Worm (Caenorhabditis elegans) whole organism, mixed stage, embryonic: ENCODE data around the gene F34D10.8.

Experiments
- M03D4.4 ChIP-seq: sonication (generic microtip); optimal IDR thresholded peaks from 2 replicates; lab custom pipeline; 2017; ENCODE audit warnings: mild to moderate bottlenecking, missing genetic modification characterization, missing compliant biosample characterization
- bed-3 ChIP-seq: fragments of 200-800 bp; sonication (Bioruptor generic); optimal IDR thresholded peaks from 3 replicates; lab custom pipeline; 2018; ENCODE audit warnings: mild to moderate bottlenecking, missing genetic modification characterization, moderate library complexity, missing compliant biosample characterization
- blmp-1 ChIP-seq: fragments of 150-350 bp; optimal IDR thresholded peaks from 2 replicates; lab custom pipeline; 2014; ENCODE audit warnings: missing biosample characterization, missing genetic modification characterization
- ceh-43 ChIP-seq: fragments of 200-800 bp; sonication (Bioruptor generic); optimal IDR thresholded peaks from 2 replicates; lab custom pipeline; 2018; ENCODE audit warnings: mild to moderate bottlenecking, missing genetic modification characterization, moderate library complexity, missing compliant biosample characterization
- ceh-83 ChIP-seq: fragments of 200-800 bp; sonication (Bioruptor generic); optimal IDR thresholded peaks from 2 replicates; lab custom pipeline; 2018; ENCODE audit warnings: mild to moderate bottlenecking, missing genetic modification characterization, missing compliant biosample characterization
- ces-1 ChIP-seq: fragments of 150-350 bp; optimal IDR thresholded peaks from 2 replicates; lab custom pipeline; 2014; ENCODE audit warnings: missing biosample characterization, missing genetic modification reagents, missing genetic modification characterization
- cnd-1 ChIP-seq: fragments of 200-800 bp; sonication (Bioruptor generic); optimal IDR thresholded peaks from 2 replicates; lab custom pipeline; 2018; ENCODE audit warnings: mild to moderate bottlenecking, missing genetic modification characterization, missing compliant biosample characterization
- elt-1 ChIP-seq: sonication (generic microtip); optimal IDR thresholded peaks from 2 replicates; lab custom pipeline; 2017; ENCODE audit warnings: missing genetic modification characterization, mild to moderate bottlenecking, missing compliant biosample characterization, antibody characterized with exemption, moderate library complexity, borderline replicate concordance; ENCODE audit not compliant: insufficient read depth
- hlh-1 ChIP-seq: fragments of 150-350 bp; optimal IDR thresholded peaks from 2 replicates; lab custom pipeline; 2014; ENCODE audit warnings: missing biosample characterization, missing genetic modification reagents, missing genetic modification characterization
- lin-13 ChIP-seq: fragments of 150-350 bp; optimal IDR thresholded peaks from 2 replicates; lab custom pipeline; 2014; ENCODE audit warnings: missing biosample characterization, missing genetic modification characterization
- lin-32 ChIP-seq: fragments of 200-800 bp; sonication (Bioruptor generic); optimal IDR thresholded peaks from 2 replicates; lab custom pipeline; 2018; ENCODE audit warnings: mild to moderate bottlenecking, missing genetic modification characterization, missing compliant biosample characterization
- lsy-2 ChIP-seq: fragments of 150-350 bp; optimal IDR thresholded peaks from 2 replicates; lab custom pipeline; 2014; ENCODE audit warnings: missing biosample characterization, missing genetic modification characterization
- mab-5 ChIP-seq: fragments of 150-350 bp; optimal IDR thresholded peaks from 2 replicates; lab custom pipeline; 2014; ENCODE audit warnings: missing biosample characterization, missing genetic modification characterization
- mep-1 ChIP-seq: fragments of 150-350 bp; optimal IDR thresholded peaks from 2 replicates; lab custom pipeline; 2017; ENCODE audit warnings: missing biosample characterization, missing genetic modification reagents, missing genetic modification characterization, inconsistent platforms
- mls-2 ChIP-seq: sonication (generic microtip); optimal IDR thresholded peaks from 2 replicates; lab custom pipeline; 2016; ENCODE audit warnings: mild to moderate bottlenecking, missing genetic modification characterization, moderate library complexity, missing compliant biosample characterization
- nhr-12 ChIP-seq: fragments of 150-350 bp; optimal IDR thresholded peaks from 2 replicates; lab custom pipeline; 2014; ENCODE audit warnings: missing biosample characterization, missing genetic modification characterization
- nhr-2 ChIP-seq: fragments of 150-350 bp; optimal IDR thresholded peaks from 2 replicates; lab custom pipeline; 2014; ENCODE audit warnings: missing biosample characterization, missing genetic modification characterization
- nhr-237 ChIP-seq: fragments of 150-350 bp; optimal IDR thresholded peaks from 2 replicates; lab custom pipeline; 2014; ENCODE audit warnings: missing biosample characterization, missing genetic modification characterization
- nhr-28 ChIP-seq: fragments of 150-350 bp; optimal IDR thresholded peaks from 2 replicates; lab custom pipeline; 2014; ENCODE audit warnings: missing biosample characterization, missing genetic modification characterization
- nhr-76 ChIP-seq: sonication (generic microtip); optimal IDR thresholded peaks from 2 replicates; lab custom pipeline; 2017; ENCODE audit warnings: missing biosample characterization, missing genetic modification characterization
- pha-4 ChIP-seq: fragments of 150-350 bp; optimal IDR thresholded peaks from 2 replicates; lab custom pipeline; 2018; ENCODE audit warnings: missing biosample characterization, missing genetic modification reagents, missing genetic modification characterization
- sem-2 ChIP-seq: fragments of 200-800 bp; sonication (Bioruptor generic); optimal IDR thresholded peaks from 2 replicates; lab custom pipeline; 2018; ENCODE audit warnings: mild to moderate bottlenecking, missing genetic modification characterization, missing compliant biosample characterization
- snpc-4 ChIP-seq: fragments of 150-350 bp; optimal IDR thresholded peaks from 2 replicates; lab custom pipeline; 2014; ENCODE audit warnings: missing biosample characterization, missing genetic modification characterization
- sptf-1 ChIP-seq: sonication (generic microtip); optimal IDR thresholded peaks from 2 replicates; lab custom pipeline; 2017; ENCODE audit warnings: mild to moderate bottlenecking, missing genetic modification characterization, moderate library complexity, missing compliant biosample characterization
- tbx-8 ChIP-seq: fragments of 200-800 bp; sonication (Bioruptor generic); optimal IDR thresholded peaks from 2 replicates; lab custom pipeline; 2018; ENCODE audit warnings: mild to moderate bottlenecking, missing genetic modification characterization, moderate library complexity, missing compliant biosample characterization
- unc-120 ChIP-seq: sonication (generic microtip); optimal IDR thresholded peaks from 2 replicates; lab custom pipeline; 2017; ENCODE audit warnings: missing genetic modification characterization, missing compliant biosample characterization; ENCODE audit not compliant: poor library complexity, severe bottlenecking
- unc-39 ChIP-seq: fragments of 150-350 bp; optimal IDR thresholded peaks from 2 replicates; lab custom pipeline; 2014; ENCODE audit warnings: missing biosample characterization, missing genetic modification characterization
- unc-62 ChIP-seq: fragments of 150-350 bp; optimal IDR thresholded peaks from 2 replicates; lab custom pipeline; 2014; ENCODE audit warnings: missing biosample characterization, missing genetic modification reagents, missing genetic modification characterization
- zip-8 ChIP-seq: fragments of 150-350 bp; optimal IDR thresholded peaks from 2 replicates; lab custom pipeline; 2014; ENCODE audit warnings: missing biosample characterization, missing genetic modification characterization
- ztf-11 ChIP-seq: fragments of 150-350 bp; optimal IDR thresholded peaks from 2 replicates; lab custom pipeline; 2014; ENCODE audit warnings: missing biosample characterization, missing genetic modification characterization

F34D10.8 gene

DNA sequence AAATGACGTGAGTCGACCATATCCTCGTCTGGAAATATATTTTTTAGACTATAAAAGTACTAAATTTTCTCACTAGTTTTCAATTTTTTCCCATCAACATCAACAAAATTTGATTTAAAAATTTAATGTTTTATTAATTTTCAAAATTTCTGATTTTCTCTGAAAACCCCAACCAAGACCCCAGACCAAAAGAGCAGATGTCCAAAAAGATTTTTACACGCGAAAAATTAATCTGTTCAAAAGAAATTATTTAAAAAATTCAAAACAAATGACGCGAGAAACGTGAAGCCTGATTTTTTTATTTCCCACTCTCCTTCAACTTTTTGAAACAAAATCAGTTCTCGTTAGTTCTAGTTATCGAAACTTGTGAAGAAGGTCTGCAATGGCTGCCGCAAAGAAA lies at the start of gene F34D10.8:
Gene F34D10.8 (plus strand): TSS at position 301 of the 400 bp plus-strand sequence.
- TF ChIP-seq blmp-1 (tag; lab: Kevin White, UChicago) (no peak), mab-5 (tag; lab: Kevin White, UChicago) (no peak), zip-8 (no peak), nhr-76 (no peak), sem-2 (GFP tag; lab: Kevin White, UChicago) (no peak), tbx-8 (GFP tag; lab: Kevin White, UChicago) (no peak), ceh-83 (GFP tag; lab: Kevin White, UChicago) (no peak), bed-3 (no peak), cnd-1 (tag; lab: Kevin White, UChicago) (no peak), hlh-1 (tag; lab: Kevin White, UChicago) (no peak), M03D4.4 (tag; lab: Kevin White, UChicago) (no peak), pha-4 (tag; lab: Kevin White, UChicago) (no peak), nhr-12 (tag; lab: Kevin White, UChicago) (no peak), mep-1 (tag; lab: Kevin White, UChicago) (no peak), unc-120 (tag; lab: Kevin White, UChicago) (no peak), snpc-4 (tag; lab: Kevin White, UChicago) (no peak), nhr-28 (tag; lab: Kevin White, UChicago) (no peak), lin-32 (no peak), sptf-1 (tag; lab: Kevin White, UChicago) (no peak)
- TF ChIP-seq, all 35 proteins: peak for 0

DNA sequence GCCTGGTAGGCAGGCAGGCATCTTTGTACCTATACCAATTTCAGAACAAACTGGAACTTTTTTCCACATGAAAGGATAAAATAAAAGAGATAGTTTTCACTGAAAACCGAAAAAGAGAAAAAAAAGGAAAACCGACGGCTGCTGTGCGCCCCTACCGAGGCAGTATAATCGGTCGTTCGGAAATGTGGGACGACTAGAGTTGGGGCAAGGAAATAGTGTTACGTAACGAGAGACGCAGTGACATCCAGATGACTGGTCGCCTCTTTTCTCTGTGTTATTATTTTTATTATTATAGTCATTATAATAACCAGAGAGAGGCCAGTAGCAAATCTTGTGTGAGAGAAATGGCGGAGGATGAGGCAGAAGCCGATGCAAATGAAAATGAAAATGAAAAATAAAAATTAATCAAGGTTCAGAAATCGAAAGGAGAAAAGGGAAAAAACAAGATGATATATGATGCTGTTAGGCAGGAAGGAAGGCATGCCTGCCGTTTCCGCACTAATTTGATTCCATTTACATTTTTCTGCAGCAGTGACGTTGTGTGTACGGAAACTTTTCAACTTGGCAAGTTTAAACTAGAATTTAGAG lies 49.1 kb upstream of the F34D10.8 start:
- TF ChIP-seq pha-4 (tag; lab: Kevin White, UChicago) (no peak), snpc-4 (tag; lab: Kevin White, UChicago) (no peak), mab-5 (tag; lab: Kevin White, UChicago) (no peak), ces-1 (GFP tag; lab: Kevin White, UChicago) (peak; percentile 55), blmp-1 (tag; lab: Kevin White, UChicago) (peak; percentile 86), unc-39 (no peak), elt-1 (tag; lab: Kevin White, UChicago) (no peak), sptf-1 (tag; lab: Kevin White, UChicago) (no peak), mls-2 (tag; lab: Kevin White, UChicago) (peak; percentile 26)
- TF ChIP-seq, all 35 proteins: peak for 3

ce11 chrIII:3682869-3683403 lies 47.6 kb upstream of the F34D10.8 start:
- TF ChIP-seq nhr-2 (tag; lab: Kevin White, UChicago), result no peak
- no peak for TF ChIP-seq unc-62 (GFP tag; lab: Kevin White, UChicago)
- no peak for TF ChIP-seq zip-8
- TF ChIP-seq hlh-1 (tag; lab: Kevin White, UChicago), result no peak
- TF ChIP-seq ceh-43 (GFP tag; lab: Kevin White, UChicago), result no peak
- no peak for TF ChIP-seq nhr-28 (tag; lab: Kevin White, UChicago)
- TF ChIP-seq lsy-2 (tag; lab: Kevin White, UChicago), result no peak
- TF ChIP-seq sptf-1 (tag; lab: Kevin White, UChicago), result no peak
- no peak for TF ChIP-seq ces-1 (GFP tag; lab: Kevin White, UChicago)
- TF ChIP-seq cnd-1 (tag; lab: Kevin White, UChicago), result no peak
- no peak for TF ChIP-seq bed-3
- no peak for TF ChIP-seq elt-1 (tag; lab: Kevin White, UChicago)
- no peak for TF ChIP-seq unc-120 (tag; lab: Kevin White, UChicago)
- no peak for TF ChIP-seq lin-13 (tag; lab: Kevin White, UChicago)
- no peak for TF ChIP-seq mls-2 (tag; lab: Kevin White, UChicago)
- TF ChIP-seq blmp-1 (tag; lab: Kevin White, UChicago), result no peak
- no peak for TF ChIP-seq snpc-4 (tag; lab: Kevin White, UChicago)
- no peak for TF ChIP-seq nhr-12 (tag; lab: Kevin White, UChicago)
- TF ChIP-seq ztf-11, result no peak

DNA sequence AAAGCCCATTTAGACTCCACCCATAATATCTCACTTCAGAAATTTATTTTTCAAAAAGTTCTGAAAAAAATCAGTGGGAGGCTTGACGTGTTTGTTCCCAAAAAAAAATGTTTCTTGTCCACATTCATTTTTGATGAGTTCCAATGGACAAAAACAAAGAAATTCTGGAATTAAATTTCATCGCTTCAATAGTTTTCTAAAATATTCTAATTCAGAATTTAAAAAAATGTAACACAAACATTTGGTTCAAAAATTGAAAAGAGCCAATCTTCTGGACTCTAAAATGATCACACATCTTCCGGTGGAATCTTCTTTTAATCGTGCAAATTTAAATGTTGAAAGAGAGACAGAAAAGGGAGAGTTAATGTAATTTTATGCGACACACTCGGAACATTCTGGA lies 38.1 kb upstream of the F34D10.8 start:
- no peak for TF ChIP-seq nhr-237 (tag; lab: Kevin White, UChicago)
- TF ChIP-seq ces-1 (GFP tag; lab: Kevin White, UChicago), result peak; percentile 69
- no peak for TF ChIP-seq nhr-12 (tag; lab: Kevin White, UChicago)
